Worm (Caenorhabditis elegans): ENCODE data around the gene ZK688.7.

DNA sequence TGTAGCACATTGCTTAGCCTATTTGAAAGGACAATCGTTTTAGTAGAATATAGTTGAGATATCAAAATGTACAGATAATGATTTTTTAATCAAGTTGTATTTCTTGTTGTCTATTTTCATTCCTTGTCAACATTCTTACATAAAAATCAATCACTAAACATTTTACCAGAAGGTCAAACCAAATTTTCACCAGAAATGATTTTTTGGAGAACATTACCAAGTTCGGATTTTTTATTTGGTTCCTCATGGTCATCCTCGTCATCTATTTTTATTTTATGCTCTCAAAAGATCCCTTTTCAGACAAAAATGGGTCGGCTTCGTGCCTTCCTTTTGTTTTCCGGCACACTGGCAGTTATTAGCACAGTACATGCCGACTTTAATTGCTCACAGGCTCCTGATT is 38.0 kb downstream of the ZK688.7 start, which contains the start of gene tyr-1:
- TF ChIP-seq nhr-28 (tag; optimal IDR thresholded peaks at IDR 0.05) (no peak), fos-1 (tag; optimal IDR thresholded peaks at IDR 0.05) (no peak), zip-11 (GFP tag; IDR thresholded peaks at IDR 0.05) (no peak), Y75B8A.6 (GFP tag; IDR thresholded peaks at IDR 0.05) (no peak), unc-62 (GFP tag; optimal IDR thresholded peaks at IDR 0.05 in 1 of 2) (no peak), unc-62 (tag; optimal IDR thresholded peaks at IDR 0.05) (no peak), F10B5.3 (tag; optimal IDR thresholded peaks at IDR 0.05) (no peak), nhr-11 (tag; optimal IDR thresholded peaks at IDR 0.05) (no peak), spr-3 (GFP tag; optimal IDR thresholded peaks at IDR 0.05) (no peak), tag-97 (GFP tag; IDR thresholded peaks at IDR 0.05) (no peak), D1046.2 (GFP tag; IDR thresholded peaks at IDR 0.05) (no peak), nhr-25 (tag; optimal IDR thresholded peaks at IDR 0.05; ENCODE audit: borderline replicate concordance, insufficient read depth) (no peak), T26A8.4 (GFP tag; IDR thresholded peaks at IDR 0.05) (no peak), R02D3.7 (tag; optimal IDR thresholded peaks at IDR 0.05) (no peak)

Measured in whole organism, L4 larva.